Worm (Caenorhabditis elegans): ENCODE data around the gene Y32H12A.7.

Y32H12A.7 gene

ce11 chrIII:5341382-5341781 is 43.8 kb downstream of the Y32H12A.7 start, which contains the start of gene ZK121.2:
TSS of gene ZK121.2 (plus strand) at chrIII:5341682.
- TF ChIP-seq snpc-4 (tag; optimal IDR thresholded peaks at IDR 0.05) (no peak), lsy-12 (tag; optimal IDR thresholded peaks at IDR 0.05) (no peak), nhr-43 (tag; optimal IDR thresholded peaks at IDR 0.05; ENCODE audit: poor library complexity, severe bottlenecking) (no peak), elt-1 (tag; optimal IDR thresholded peaks at IDR 0.05) (no peak), nhr-67 (tag; optimal IDR thresholded peaks at IDR 0.05) (no peak), daf-12 (tag; optimal IDR thresholded peaks at IDR 0.05) (no peak), fkh-2 (tag; optimal IDR thresholded peaks at IDR 0.05) (no peak), nhr-77 (tag; optimal IDR thresholded peaks at IDR 0.05) (no peak), nhr-76 (tag; optimal IDR thresholded peaks at IDR 0.05) (no peak), nfya-1 (tag; optimal IDR thresholded peaks at IDR 0.05; ENCODE audit: insufficient read depth) (no peak), ama-1 (optimal IDR thresholded peaks at IDR 0.05) (no peak), pqm-1 (tag; optimal IDR thresholded peaks at IDR 0.05) (no peak), lin-15B (tag; optimal IDR thresholded peaks at IDR 0.05) (no peak), nhr-12 (tag; optimal IDR thresholded peaks at IDR 0.05) (no peak)

- TF ChIP-seq elt-1 (tag; optimal IDR thresholded peaks at IDR 0.05) (no peak), nhr-25 (tag; optimal IDR thresholded peaks at IDR 0.05) (no peak), R02D3.7 (tag; optimal IDR thresholded peaks at IDR 0.05) (no peak), unc-62 (GFP tag; optimal IDR thresholded peaks at IDR 0.05) (no peak), lsy-12 (tag; optimal IDR thresholded peaks at IDR 0.05) (no peak), jun-1 (tag; optimal IDR thresholded peaks at IDR 0.05) (no peak), elt-3 (tag; optimal IDR thresholded peaks at IDR 0.05) (no peak)
Measured at ce11 chrIII:5340530-5340929, 44.7 kb downstream of the Y32H12A.7 start.

- no peak for TF ChIP-seq ceh-82 (tag; optimal IDR thresholded peaks at IDR 0.05)
- TF ChIP-seq ztf-4 (tag; optimal IDR thresholded peaks at IDR 0.05): no peak
- no peak for TF ChIP-seq eor-1 (tag; optimal IDR thresholded peaks at IDR 0.05)
- no peak for TF ChIP-seq R02D3.7 (tag; optimal IDR thresholded peaks at IDR 0.05)
- TF ChIP-seq hmg-11 (tag; optimal IDR thresholded peaks at IDR 0.05): no peak
- TF ChIP-seq nhr-28 (tag; optimal IDR thresholded peaks at IDR 0.05): no peak
- no peak for TF ChIP-seq ztf-11 (tag; optimal IDR thresholded peaks at IDR 0.05)
- TF ChIP-seq nhr-12 (tag; optimal IDR thresholded peaks at IDR 0.05): no peak
- no peak for TF ChIP-seq zag-1 (tag; optimal IDR thresholded peaks at IDR 0.05)
- no peak for TF ChIP-seq aly-2 (tag; optimal IDR thresholded peaks at IDR 0.05)
- no peak for TF ChIP-seq ama-1 (optimal IDR thresholded peaks at IDR 0.05)
- no peak for TF ChIP-seq unc-39 (tag; optimal IDR thresholded peaks at IDR 0.05)
- no peak for TF ChIP-seq sea-2 (GFP tag; optimal IDR thresholded peaks at IDR 0.05)
- no peak for TF ChIP-seq fkh-2 (tag; optimal IDR thresholded peaks at IDR 0.05)
- no peak for TF ChIP-seq ZK546.5 (tag; optimal IDR thresholded peaks at IDR 0.05)
- TF ChIP-seq tbx-2 (tag; optimal IDR thresholded peaks at IDR 0.05): no peak
- TF ChIP-seq ceh-28 (tag; optimal IDR thresholded peaks at IDR 0.05): no peak
- no peak for TF ChIP-seq nhr-23 (tag; optimal IDR thresholded peaks at IDR 0.05)
- TF ChIP-seq nhr-237 (tag; optimal IDR thresholded peaks at IDR 0.05): no peak
Measured at ce11 chrIII:5338787-5339186, 46.4 kb downstream of the Y32H12A.7 start.

- no peak for TF ChIP-seq unc-62 (GFP tag; optimal IDR thresholded peaks at IDR 0.05)
- peak; percentile 76 for TF ChIP-seq elt-2 (tag; optimal IDR thresholded peaks at IDR 0.05)
- no peak for TF ChIP-seq daf-12 (tag; optimal IDR thresholded peaks at IDR 0.05)
Measured at ce11 chrIII:5334517-5335049, 50.6 kb downstream of the Y32H12A.7 start.

Data from whole organism, L3 larva.